Worm (Caenorhabditis elegans) whole organism, L3 larva: ENCODE measurements around the gene Y32B12B.4.
A peak's percentile ranks its signal among the peaks of the same experiment; 100 is the strongest.

ENCODE experiments used
- ZK546.5 ChIP-seq: sonication (generic microtip); optimal IDR thresholded peaks from 2 replicates; lab custom pipeline; 2017; ENCODE audit warnings: missing biosample characterization, missing genetic modification characterization
- aly-2 ChIP-seq: fragments of 150-350 bp; optimal IDR thresholded peaks from 2 replicates; lab custom pipeline; 2014; ENCODE audit warnings: missing biosample characterization, missing genetic modification characterization
- ama-1 ChIP-seq: fragments of 150-350 bp; optimal IDR thresholded peaks from 2 replicates; lab custom pipeline; 2018
- ceh-16 ChIP-seq: sonication (generic microtip); optimal IDR thresholded peaks from 2 replicates; lab custom pipeline; 2017; ENCODE audit warnings: missing biosample characterization, missing genetic modification characterization
- ceh-82 ChIP-seq: fragments of 150-350 bp; optimal IDR thresholded peaks from 2 replicates; lab custom pipeline; 2014; ENCODE audit warnings: missing biosample characterization, missing genetic modification characterization
- egl-27 ChIP-seq: sonication (generic microtip); optimal IDR thresholded peaks from 4 replicates; lab custom pipeline; 2017; ENCODE audit warnings: missing biosample characterization, missing genetic modification reagents, missing genetic modification characterization
- egl-5 ChIP-seq: fragments of 150-350 bp; optimal IDR thresholded peaks from 2 replicates; lab custom pipeline; 2017; ENCODE audit warnings: missing biosample characterization, missing genetic modification reagents, missing genetic modification characterization, inconsistent platforms
- elt-1 ChIP-seq: fragments of 150-350 bp; optimal IDR thresholded peaks from 2 replicates; lab custom pipeline; 2014; ENCODE audit warnings: missing biosample characterization, missing genetic modification characterization
- elt-2 ChIP-seq: sonication (generic microtip); optimal IDR thresholded peaks from 2 replicates; lab custom pipeline; 2016; ENCODE audit warnings: missing genetic modification reagents, mild to moderate bottlenecking, missing genetic modification characterization, missing compliant biosample characterization
- elt-3 ChIP-seq, 3 experiments: fragments of 150-350 bp in 1 of 3; sonication (generic microtip) in 2 of 3; optimal IDR thresholded peaks; 2 replicates in 2 of 3; 4 replicates in 1 of 3; lab custom pipeline; 2014 to 2017; ENCODE audit warnings: missing biosample characterization in 3 of 3, missing genetic modification characterization in 3 of 3
- fos-1 ChIP-seq: fragments of 150-350 bp; optimal IDR thresholded peaks from 2 replicates; lab custom pipeline; 2014; ENCODE audit warnings: missing biosample characterization, missing genetic modification characterization
- hmg-11 ChIP-seq: sonication (generic microtip); optimal IDR thresholded peaks from 2 replicates; lab custom pipeline; 2016; ENCODE audit warnings: missing genetic modification characterization, missing compliant biosample characterization
- jun-1 ChIP-seq: fragments of 150-350 bp; optimal IDR thresholded peaks from 2 replicates; lab custom pipeline; 2014; ENCODE audit warnings: missing biosample characterization, missing genetic modification reagents, missing genetic modification characterization
- lin-39 ChIP-seq: fragments of 150-350 bp; optimal IDR thresholded peaks from 2 replicates; lab custom pipeline; 2018; ENCODE audit warnings: missing biosample characterization, missing genetic modification reagents, missing genetic modification characterization
- nfya-1 ChIP-seq: sonication (generic microtip); optimal IDR thresholded peaks from 2 replicates; lab custom pipeline; 2017; ENCODE audit warnings: missing genetic modification characterization, mild to moderate bottlenecking, missing compliant biosample characterization, antibody characterized with exemption, moderate library complexity; ENCODE audit not compliant: insufficient read depth
- nhr-11 ChIP-seq: fragments of 150-350 bp; optimal IDR thresholded peaks from 2 replicates; lab custom pipeline; 2014; ENCODE audit warnings: missing biosample characterization, missing genetic modification characterization
- nhr-23 ChIP-seq: fragments of 150-350 bp; optimal IDR thresholded peaks from 2 replicates; lab custom pipeline; 2014; ENCODE audit warnings: missing biosample characterization, missing genetic modification reagents, missing genetic modification characterization
- nhr-237 ChIP-seq: fragments of 150-350 bp; optimal IDR thresholded peaks from 2 replicates; lab custom pipeline; 2014; ENCODE audit warnings: missing biosample characterization, missing genetic modification characterization
- nhr-25 ChIP-seq: sonication (generic microtip); optimal IDR thresholded peaks from 2 replicates; lab custom pipeline; 2017; ENCODE audit warnings: missing biosample characterization, missing genetic modification characterization
- nhr-43 ChIP-seq: sonication (generic microtip); optimal IDR thresholded peaks from 2 replicates; lab custom pipeline; 2016; ENCODE audit warnings: mild to moderate bottlenecking, missing genetic modification characterization, missing compliant biosample characterization; ENCODE audit not compliant: poor library complexity, severe bottlenecking
- nhr-67 ChIP-seq: fragments of 150-350 bp; optimal IDR thresholded peaks from 2 replicates; lab custom pipeline; 2014; ENCODE audit warnings: missing biosample characterization, missing genetic modification characterization
- nhr-77 ChIP-seq: fragments of 150-350 bp; optimal IDR thresholded peaks from 2 replicates; lab custom pipeline; 2014; ENCODE audit warnings: missing biosample characterization, missing genetic modification characterization
- pqm-1 ChIP-seq: fragments of 150-350 bp; optimal IDR thresholded peaks from 2 replicates; lab custom pipeline; 2017; ENCODE audit warnings: missing biosample characterization, missing genetic modification characterization, inconsistent platforms
- skn-1 ChIP-seq: fragments of 150-350 bp; optimal IDR thresholded peaks from 2 replicates; lab custom pipeline; 2014; ENCODE audit warnings: missing biosample characterization, missing genetic modification characterization
- tbx-2 ChIP-seq: sonication (generic microtip); optimal IDR thresholded peaks from 2 replicates; lab custom pipeline; 2016; ENCODE audit warnings: mild to moderate bottlenecking, missing genetic modification characterization, missing compliant biosample characterization
- unc-62 ChIP-seq: fragments of 150-350 bp; sonication (generic microtip); optimal IDR thresholded peaks from 4 replicates; lab custom pipeline; 2014; ENCODE audit warnings: missing biosample characterization, missing genetic modification reagents, missing genetic modification characterization
- zag-1 ChIP-seq: fragments of 150-350 bp; optimal IDR thresholded peaks from 2 replicates; lab custom pipeline; 2014; ENCODE audit warnings: missing biosample characterization, missing genetic modification characterization
- ztf-11 ChIP-seq: fragments of 150-350 bp; optimal IDR thresholded peaks from 2 replicates; lab custom pipeline; 2014; ENCODE audit warnings: missing biosample characterization, missing genetic modification characterization
- ztf-4 ChIP-seq: fragments of 150-350 bp; optimal IDR thresholded peaks from 2 replicates; lab custom pipeline; 2014; ENCODE audit warnings: missing biosample characterization, missing genetic modification characterization

The Y32B12B.4 gene

DNA sequence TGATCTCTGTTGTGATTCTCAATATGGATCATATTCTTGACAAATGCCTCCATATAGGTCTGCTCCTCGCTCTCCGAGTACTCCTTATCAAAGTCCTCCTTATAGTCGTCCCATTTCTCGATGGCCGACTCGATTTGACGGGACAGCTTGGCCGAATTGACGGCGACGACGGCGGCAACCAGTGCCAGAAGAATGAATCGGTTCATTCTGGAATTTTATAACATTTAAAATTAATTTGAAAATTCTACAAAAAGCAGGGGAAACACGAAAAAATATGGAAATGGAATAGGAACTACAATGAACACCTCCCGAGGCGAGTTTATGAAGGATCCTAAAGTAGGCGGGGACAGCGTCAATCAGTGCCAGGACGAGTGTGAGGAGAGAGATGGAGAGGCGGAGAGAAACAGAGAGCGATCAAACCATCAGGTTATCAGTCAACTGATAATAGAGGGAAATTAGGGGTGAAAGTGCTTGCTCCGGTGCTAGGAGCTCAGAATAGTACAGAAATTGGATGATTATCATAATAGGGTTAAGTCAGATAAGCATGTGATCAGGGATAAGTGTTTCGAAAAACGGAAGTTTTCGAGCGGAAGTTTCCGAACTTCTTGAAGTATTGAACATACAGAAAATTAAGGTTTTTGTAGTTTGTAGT is 42.1 kb downstream of the Y32B12B.4 start, which contains the start of gene cpl-1:
Gene cpl-1 (minus strand): TSS at position 207 of the 652 bp plus-strand sequence.
- peak; percentile 16 for TF ChIP-seq nfya-1 (tag; lab: Kevin White, UChicago)
- peak; percentile 95 for TF ChIP-seq elt-2 (tag; lab: Kevin White, UChicago)
- peak; percentile 77 for TF ChIP-seq pqm-1
- TF ChIP-seq egl-5, result no peak
- TF ChIP-seq ama-1 (lab: Kevin White, UChicago), result peak; percentile 82
- TF ChIP-seq ceh-82, result no peak
- peak; percentile 69 for TF ChIP-seq jun-1 (tag; lab: Kevin White, UChicago)
- TF ChIP-seq ztf-11 (tag; lab: Kevin White, UChicago), result no peak
- no peak for TF ChIP-seq fos-1 (tag; lab: Kevin White, UChicago)

DNA sequence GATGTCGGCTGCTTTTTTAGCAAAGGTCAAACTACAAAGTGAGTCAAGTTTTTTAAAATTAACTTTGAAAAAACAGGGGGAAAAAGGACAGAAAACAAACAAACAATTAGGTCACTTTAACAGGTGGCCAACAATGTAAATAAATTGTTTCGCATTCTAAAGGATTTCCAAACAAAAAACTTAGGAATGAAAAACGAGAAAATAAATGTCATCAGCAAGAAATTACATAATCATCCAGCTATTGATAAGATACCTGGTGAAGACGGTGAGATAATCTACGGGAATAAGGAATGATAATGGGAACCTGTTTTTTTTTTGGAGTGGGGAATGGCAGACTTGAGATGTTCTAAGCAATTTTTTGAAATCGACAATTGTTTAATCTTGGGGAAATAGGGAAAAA is 43.0 kb downstream of the Y32B12B.4 start:
- TF ChIP-seq nfya-1 (tag; lab: Kevin White, UChicago), result no peak
- peak in 1 of 3 experiments; percentile 9 for TF ChIP-seq elt-3 (tag; optimal IDR thresholded peaks at IDR 0.05; lab: Kevin White, UChicago)
- TF ChIP-seq, all 47 proteins: peak for 1

DNA sequence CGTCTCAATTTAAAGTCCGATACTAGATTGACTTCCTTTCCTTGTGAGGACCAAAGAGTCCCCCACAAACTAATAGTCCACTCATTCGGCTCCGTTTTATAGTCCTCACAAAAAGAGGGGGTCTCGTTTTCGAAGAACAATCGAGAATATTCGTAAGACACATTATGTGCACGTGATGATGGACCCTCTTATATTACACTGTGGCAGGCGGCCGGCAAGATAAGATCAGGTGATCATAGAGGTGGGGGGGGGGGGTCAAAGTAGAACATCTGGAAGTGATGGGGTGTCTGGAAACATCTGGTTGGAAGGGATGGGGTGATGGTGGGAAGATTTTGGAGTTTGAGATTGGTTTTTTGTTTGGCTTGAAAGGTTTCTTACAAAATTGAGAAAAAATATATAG is 45.3 kb downstream of the Y32B12B.4 start:
- TF ChIP-seq elt-1 (tag; lab: Kevin White, UChicago), result no peak
- TF ChIP-seq elt-3 (tag; optimal IDR thresholded peaks at IDR 0.05; lab: Kevin White, UChicago), result no peak
- TF ChIP-seq zag-1, result no peak
- no peak for TF ChIP-seq nhr-23
- TF ChIP-seq hmg-11 (tag; lab: Kevin White, UChicago), result no peak
- TF ChIP-seq ama-1 (lab: Kevin White, UChicago), result no peak
- no peak for TF ChIP-seq tbx-2 (tag; lab: Kevin White, UChicago)
- no peak for TF ChIP-seq nhr-67 (tag; lab: Kevin White, UChicago)
- no peak for TF ChIP-seq ztf-4 (tag; lab: Kevin White, UChicago)
- TF ChIP-seq nhr-77 (tag; lab: Kevin White, UChicago), result no peak
- TF ChIP-seq ceh-16 (tag; lab: Kevin White, UChicago), result no peak
- TF ChIP-seq skn-1 (tag; lab: Kevin White, UChicago), result no peak
- no peak for TF ChIP-seq lin-39
- TF ChIP-seq egl-5, result no peak
- TF ChIP-seq ztf-11 (tag; lab: Kevin White, UChicago), result no peak
- TF ChIP-seq, all 47 proteins: peak for 0

DNA sequence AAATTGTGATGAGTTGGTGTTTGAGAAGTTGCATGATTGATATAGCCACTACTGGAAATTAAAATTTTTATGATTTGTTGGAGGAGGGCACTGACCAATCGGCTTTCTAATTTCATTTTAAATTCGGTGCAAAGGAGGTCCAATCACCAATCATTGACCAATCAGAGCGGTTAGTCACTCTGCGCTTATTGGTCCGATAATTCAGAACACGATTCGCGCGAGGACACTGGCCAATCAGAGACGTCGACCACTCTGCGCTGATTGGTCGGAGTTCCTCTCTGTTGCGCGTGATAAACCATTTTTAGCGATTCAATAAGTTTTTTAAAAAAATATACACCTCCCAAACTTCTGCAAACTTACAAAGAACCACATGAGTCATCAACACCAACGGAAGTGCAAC is 46.7 kb downstream of the Y32B12B.4 start:
- TF ChIP-seq unc-62 (GFP tag; lab: Kevin White, UChicago) (no peak), nhr-237 (tag; lab: Kevin White, UChicago) (no peak), nhr-77 (tag; lab: Kevin White, UChicago) (no peak), nfya-1 (tag; lab: Kevin White, UChicago) (peak; percentile 62)

DNA sequence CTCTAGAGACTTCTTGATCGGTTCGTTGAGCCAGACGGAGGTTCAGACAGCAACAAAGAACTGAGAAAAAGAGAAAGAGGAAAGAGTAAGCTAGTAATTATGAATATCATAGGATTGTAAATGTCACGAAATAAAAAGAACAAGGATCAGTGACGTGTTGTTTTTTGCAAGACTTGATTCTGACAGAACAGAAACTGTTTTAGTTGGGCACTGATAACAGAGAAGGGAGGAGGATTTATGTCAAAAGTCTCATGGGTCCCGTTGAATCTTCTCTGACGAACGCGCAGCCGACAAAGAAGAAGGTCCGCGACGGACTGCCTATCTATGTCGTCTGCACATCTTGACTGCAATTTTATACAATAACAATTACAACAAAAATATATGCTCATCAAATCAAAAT is 47.5 kb downstream of the Y32B12B.4 start, which contains the start of gene T03E6.9:
Gene T03E6.9 (minus strand): TSS at position 101 of the 400 bp plus-strand sequence.
- no peak for TF ChIP-seq egl-5
- TF ChIP-seq nfya-1 (tag; lab: Kevin White, UChicago), result no peak
- TF ChIP-seq unc-62 (GFP tag; lab: Kevin White, UChicago), result no peak
- no peak for TF ChIP-seq ZK546.5
- no peak for TF ChIP-seq jun-1 (tag; lab: Kevin White, UChicago)
- no peak for TF ChIP-seq lin-39
- no peak for TF ChIP-seq nhr-25 (tag; lab: Kevin White, UChicago)
- TF ChIP-seq nhr-43 (tag; lab: Kevin White, UChicago), result no peak
- no peak for TF ChIP-seq aly-2
- TF ChIP-seq egl-27 (tag; lab: Kevin White, UChicago), result no peak
- TF ChIP-seq nhr-11 (tag; lab: Kevin White, UChicago), result no peak
- no peak for TF ChIP-seq tbx-2 (tag; lab: Kevin White, UChicago)
- TF ChIP-seq ztf-11 (tag; lab: Kevin White, UChicago), result no peak

DNA sequence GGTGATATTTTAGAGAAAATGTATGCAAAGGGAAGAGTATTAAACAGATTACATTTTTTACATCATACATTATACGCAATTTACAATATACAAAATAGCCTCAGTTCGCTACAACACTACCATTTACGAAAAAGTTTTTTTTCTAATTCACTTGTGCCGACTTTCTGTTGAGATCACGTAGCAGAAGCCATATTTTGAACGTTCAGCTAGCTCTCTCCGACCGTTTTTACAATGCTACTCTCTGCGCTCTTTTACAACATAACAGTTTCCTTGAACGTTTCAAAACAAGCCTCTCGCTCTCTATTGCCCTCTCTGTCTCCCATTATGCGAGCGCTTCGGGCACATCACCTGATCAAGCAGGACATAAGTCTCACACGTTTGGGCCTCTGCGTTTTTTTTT is 50.0 kb downstream of the Y32B12B.4 start, which contains the start of gene T03E6.8:
Gene T03E6.8 (minus strand): TSS at position 101 of the 400 bp plus-strand sequence.
- no peak for TF ChIP-seq egl-5
- no peak for TF ChIP-seq nhr-43 (tag; lab: Kevin White, UChicago)
- TF ChIP-seq tbx-2 (tag; lab: Kevin White, UChicago), result no peak
